Worm (Caenorhabditis elegans) whole organism, young adult: ENCODE measurements around the gene atgp-1.

Experiments
- F55B11.4 ChIP-seq: sonication (generic microtip); optimal IDR thresholded peaks from 2 replicates; lab custom pipeline; 2016; ENCODE audit warnings: missing compliant biosample characterization, missing genetic modification characterization, borderline replicate concordance; ENCODE audit not compliant: insufficient read depth
- Y79H2A.3 ChIP-seq: fragments of 200-800 bp; sonication (Bioruptor generic); conservative IDR thresholded peaks from 2 replicates; pipeline ENCODE4 v1.3.6; 2022; ENCODE audit warnings: missing genetic modification reagents, missing genetic modification characterization, missing compliant biosample characterization
- ceh-91 ChIP-seq: fragments of 200-800 bp; sonication (Bioruptor generic); IDR thresholded peaks from 2 replicates; pipeline ENCODE4 v1.3.6; 2022; ENCODE audit warnings: missing genetic modification reagents, missing genetic modification characterization, missing compliant biosample characterization
- lin-26 ChIP-seq: fragments of 200-800 bp; sonication (Bioruptor generic); IDR thresholded peaks from 2 replicates; pipeline ENCODE4 v1.3.6; 2022; ENCODE audit warnings: missing genetic modification reagents, missing genetic modification characterization, missing compliant biosample characterization
- madf-6 ChIP-seq: fragments of 200-800 bp; sonication (Bioruptor generic); IDR thresholded peaks from 2 replicates; pipeline ENCODE4 v1.3.6; 2022; ENCODE audit warnings: missing genetic modification reagents, missing genetic modification characterization, missing compliant biosample characterization
- rcor-1 ChIP-seq: fragments of 200-800 bp; sonication (Bioruptor generic); IDR thresholded peaks from 2 replicates; pipeline ENCODE4 v1.3.6; 2022; ENCODE audit warnings: missing genetic modification reagents, missing genetic modification characterization, missing compliant biosample characterization
- sdz-38 ChIP-seq: sonication (generic microtip); optimal IDR thresholded peaks from 2 replicates; lab custom pipeline; 2016; ENCODE audit warnings: missing genotype, missing genetic modification characterization, missing compliant biosample characterization
- tbx-9 ChIP-seq: sonication (generic microtip); optimal IDR thresholded peaks from 2 replicates; lab custom pipeline; 2016; ENCODE audit warnings: borderline replicate concordance, missing genetic modification characterization, inconsistent platforms, missing compliant biosample characterization

- no peak for TF ChIP-seq rcor-1 (GFP tag; lab: Robert Waterston, UW)
- no peak for TF ChIP-seq F55B11.4 (tag; lab: Kevin White, UChicago)
- TF ChIP-seq Y79H2A.3 (GFP tag; lab: Robert Waterston, UW): no peak
- no peak for TF ChIP-seq lin-26 (GFP tag; lab: Robert Waterston, UW)
- no peak for TF ChIP-seq madf-6 (GFP tag; lab: Robert Waterston, UW)
- TF ChIP-seq tbx-9 (tag; lab: Kevin White, UChicago): no peak
- no peak for TF ChIP-seq sdz-38
- no peak for TF ChIP-seq ceh-91 (GFP tag; lab: Robert Waterston, UW)
Observed at ce11 chrIV:17255001-17255400, 14.1 kb upstream of the atgp-1 start, which contains the start of gene gtf-2E1.
